Fruit fly (Drosophila melanogaster) whole organism, prepupa: Measurements from ENCODE around the gene CG13003.

Experiments used
- CG6854 ChIP-seq: fragments of 200-800 bp; sonication (Bioruptor generic); optimal IDR thresholded peaks from 2 replicates; lab custom pipeline; 2017; ENCODE audit warnings: missing biosample characterization, mild to moderate bottlenecking, missing genetic modification characterization
- Lpt ChIP-seq: fragments of 200-800 bp; sonication (Bioruptor generic); optimal IDR thresholded peaks from 3 replicates; lab custom pipeline; 2016; ENCODE audit warnings: missing biosample characterization, missing genetic modification characterization

- TF ChIP-seq CG6854 (GFP tag; lab: Kevin White, UChicago): no peak
- no peak for TF ChIP-seq Lpt (GFP tag; lab: Kevin White, UChicago)
These were observed 23.9 kb upstream of the CG13003 start for dm6 chrX:16900283-16900682.
